Worm (Caenorhabditis elegans): ENCODE results near the gene suex-2.

Gene suex-2

ce11 chrIV:8979695-8980094, 11.6 kb downstream of the suex-2 start, which contains the start of gene col-119:
TSS of gene col-119 (minus strand) at chrIV:8979795.
- TF ChIP-seq nhr-232 (tag; optimal IDR thresholded peaks at IDR 0.05) (no peak), elt-4 (tag; optimal IDR thresholded peaks at IDR 0.05) (no peak), zip-5 (tag; optimal IDR thresholded peaks at IDR 0.05) (no peak), ahr-1 (tag; optimal IDR thresholded peaks at IDR 0.05) (no peak), K02D7.2 (tag; optimal IDR thresholded peaks at IDR 0.05) (no peak), ceh-19 (GFP tag; optimal IDR thresholded peaks at IDR 0.05) (no peak), pros-1 (tag; optimal IDR thresholded peaks at IDR 0.05) (no peak), K09A11.1 (tag; optimal IDR thresholded peaks at IDR 0.05; ENCODE audit: insufficient read depth) (no peak)

ce11 chrIV:8984566-8984965, 16.5 kb downstream of the suex-2 start, which contains the start of gene nstp-1:
TSS of gene nstp-1 (plus strand) at chrIV:8984866.
- no peak for TF ChIP-seq zip-5 (tag; optimal IDR thresholded peaks at IDR 0.05)
- TF ChIP-seq dve-1 (tag; optimal IDR thresholded peaks at IDR 0.05): no peak
- TF ChIP-seq pag-3 (tag; optimal IDR thresholded peaks at IDR 0.05; ENCODE audit: borderline replicate concordance): no peak
- no peak for TF ChIP-seq ceh-45 (GFP tag; IDR thresholded peaks at IDR 0.05)
- no peak for TF ChIP-seq tbx-7 (tag; optimal IDR thresholded peaks at IDR 0.05)
- no peak for TF ChIP-seq pqm-1 (tag; optimal IDR thresholded peaks at IDR 0.05)
- no peak for TF ChIP-seq dmd-4 (tag; optimal IDR thresholded peaks at IDR 0.05; ENCODE audit: borderline replicate concordance)
- TF ChIP-seq ceh-24 (tag; optimal IDR thresholded peaks at IDR 0.05): no peak
- no peak for TF ChIP-seq ztf-16 (tag; optimal IDR thresholded peaks at IDR 0.05)
- no peak for TF ChIP-seq ceh-18 (tag; optimal IDR thresholded peaks at IDR 0.05)
- TF ChIP-seq ceh-2 (tag; optimal IDR thresholded peaks at IDR 0.05): no peak
- TF ChIP-seq gmeb-2 (tag; optimal IDR thresholded peaks at IDR 0.05): no peak
- TF ChIP-seq ceh-30 (tag; optimal IDR thresholded peaks at IDR 0.05): no peak
- TF ChIP-seq nhr-232 (tag; optimal IDR thresholded peaks at IDR 0.05): no peak
- no peak for TF ChIP-seq hlh-15 (tag; optimal IDR thresholded peaks at IDR 0.05)
- no peak for TF ChIP-seq ama-1 (optimal IDR thresholded peaks at IDR 0.05)
- no peak for TF ChIP-seq ceh-31 (tag; optimal IDR thresholded peaks at IDR 0.05)

ce11 chrIV:8986761-8987316, 18.7 kb downstream of the suex-2 start, which contains the start of gene bre-1:
TSS of gene bre-1 (plus strand) at chrIV:8987266.
- TF ChIP-seq syd-9 (tag; optimal IDR thresholded peaks at IDR 0.05) (no peak), elt-2 (tag; optimal IDR thresholded peaks at IDR 0.05) (peak; percentile 81), ets-4 (tag; optimal IDR thresholded peaks at IDR 0.05) (no peak), ceh-48 (tag; optimal IDR thresholded peaks at IDR 0.05) (peak; percentile 81), nfya-1 (tag; optimal IDR thresholded peaks at IDR 0.05) (peak; percentile 19)

ce11 chrIV:8992786-8993185, 24.7 kb downstream of the suex-2 start, which contains the start of gene mltn-12:
TSS of gene mltn-12 (plus strand) at chrIV:8993086.
- TF ChIP-seq dmd-4 (tag; optimal IDR thresholded peaks at IDR 0.05; ENCODE audit: borderline replicate concordance) (no peak), hlh-30 (tag; optimal IDR thresholded peaks at IDR 0.05; ENCODE audit: insufficient read depth) (no peak), ceh-24 (tag; optimal IDR thresholded peaks at IDR 0.05) (no peak), ztf-16 (tag; optimal IDR thresholded peaks at IDR 0.05) (no peak), eyg-1 (tag; optimal IDR thresholded peaks at IDR 0.05) (no peak), tbx-2 (tag; optimal IDR thresholded peaks at IDR 0.05) (no peak), ceh-19 (GFP tag; optimal IDR thresholded peaks at IDR 0.05) (no peak), ceh-48 (tag; optimal IDR thresholded peaks at IDR 0.05) (no peak), fax-1 (tag; optimal IDR thresholded peaks at IDR 0.05) (no peak)

- TF ChIP-seq tbx-2 (tag; optimal IDR thresholded peaks at IDR 0.05) (no peak), hlh-13 (GFP tag; optimal IDR thresholded peaks at IDR 0.05) (no peak), C08G9.2 (tag; optimal IDR thresholded peaks at IDR 0.05) (no peak), sox-2 (GFP tag; IDR thresholded peaks at IDR 0.05) (no peak), pat-9 (tag; optimal IDR thresholded peaks at IDR 0.05) (no peak), elt-2 (tag; optimal IDR thresholded peaks at IDR 0.05) (no peak), dve-1 (tag; optimal IDR thresholded peaks at IDR 0.05) (no peak), pha-4 (tag; optimal IDR thresholded peaks at IDR 0.05) (no peak), Y22D7AL.16 (tag; optimal IDR thresholded peaks at IDR 0.05) (no peak), dmd-4 (tag; optimal IDR thresholded peaks at IDR 0.05; ENCODE audit: borderline replicate concordance) (no peak), ceh-48 (tag; optimal IDR thresholded peaks at IDR 0.05) (no peak), fkh-6 (tag; optimal IDR thresholded peaks at IDR 0.05) (no peak), pax-1 (tag; optimal IDR thresholded peaks at IDR 0.05) (no peak), nhr-11 (tag; optimal IDR thresholded peaks at IDR 0.05) (no peak), syd-9 (tag; optimal IDR thresholded peaks at IDR 0.05) (no peak), tbx-7 (tag; optimal IDR thresholded peaks at IDR 0.05) (no peak), mec-3 (tag; optimal IDR thresholded peaks at IDR 0.05; ENCODE audit: borderline replicate concordance) (no peak)
Measured at ce11 chrIV:8994487-8994886, 26.4 kb downstream of the suex-2 start.

Data from whole organism, late embryonic.